Worm (Caenorhabditis elegans) whole organism, L3 larva: ENCODE results near the gene bus-17.

Experiments used
- R02D3.7 ChIP-seq: fragments of 150-350 bp; optimal IDR thresholded peaks from 2 replicates; lab custom pipeline; 2014; ENCODE audit warnings: missing biosample characterization, missing genetic modification characterization
- aly-2 ChIP-seq: fragments of 150-350 bp; optimal IDR thresholded peaks from 2 replicates; lab custom pipeline; 2014; ENCODE audit warnings: missing biosample characterization, missing genetic modification characterization
- ama-1 ChIP-seq: fragments of 150-350 bp; optimal IDR thresholded peaks from 2 replicates; lab custom pipeline; 2018
- ceh-16 ChIP-seq: sonication (generic microtip); optimal IDR thresholded peaks from 2 replicates; lab custom pipeline; 2017; ENCODE audit warnings: missing biosample characterization, missing genetic modification characterization
- ceh-28 ChIP-seq: fragments of 150-350 bp; optimal IDR thresholded peaks from 2 replicates; lab custom pipeline; 2014; ENCODE audit warnings: missing biosample characterization, missing genetic modification reagents, missing genetic modification characterization
- ceh-82 ChIP-seq: fragments of 150-350 bp; optimal IDR thresholded peaks from 2 replicates; lab custom pipeline; 2014; ENCODE audit warnings: missing biosample characterization, missing genetic modification characterization
- ceh-9 ChIP-seq: sonication (generic microtip); optimal IDR thresholded peaks from 2 replicates; lab custom pipeline; 2018; ENCODE audit warnings: missing biosample characterization, missing genetic modification characterization
- daf-12 ChIP-seq: fragments of 150-350 bp; optimal IDR thresholded peaks from 2 replicates; lab custom pipeline; 2014; ENCODE audit warnings: missing biosample characterization, missing genetic modification reagents, missing genetic modification characterization
- egl-27 ChIP-seq: sonication (generic microtip); optimal IDR thresholded peaks from 4 replicates; lab custom pipeline; 2017; ENCODE audit warnings: missing biosample characterization, missing genetic modification reagents, missing genetic modification characterization
- egl-5 ChIP-seq: fragments of 150-350 bp; optimal IDR thresholded peaks from 2 replicates; lab custom pipeline; 2017; ENCODE audit warnings: missing biosample characterization, missing genetic modification reagents, missing genetic modification characterization, inconsistent platforms
- elt-1 ChIP-seq: fragments of 150-350 bp; optimal IDR thresholded peaks from 2 replicates; lab custom pipeline; 2014; ENCODE audit warnings: missing biosample characterization, missing genetic modification characterization
- elt-2 ChIP-seq: sonication (generic microtip); optimal IDR thresholded peaks from 2 replicates; lab custom pipeline; 2016; ENCODE audit warnings: missing genetic modification reagents, mild to moderate bottlenecking, missing genetic modification characterization, missing compliant biosample characterization
- elt-3 ChIP-seq, 3 experiments: fragments of 150-350 bp in 1 of 3; sonication (generic microtip) in 2 of 3; optimal IDR thresholded peaks; 2 replicates in 2 of 3; 4 replicates in 1 of 3; lab custom pipeline; 2014 to 2017; ENCODE audit warnings: missing biosample characterization in 3 of 3, missing genetic modification characterization in 3 of 3
- eor-1 ChIP-seq, 2 experiments: fragments of 150-350 bp; optimal IDR thresholded peaks; 2 replicates each; lab custom pipeline; 2014 to 2018; ENCODE audit warnings: missing biosample characterization in 2 of 2, missing genetic modification characterization in 2 of 2
- fkh-10 ChIP-seq: sonication (generic microtip); optimal IDR thresholded peaks from 2 replicates; lab custom pipeline; 2017; ENCODE audit warnings: missing biosample characterization, missing genetic modification reagents, missing genetic modification characterization
- fkh-2 ChIP-seq: fragments of 150-350 bp; optimal IDR thresholded peaks from 2 replicates; lab custom pipeline; 2014; ENCODE audit warnings: missing biosample characterization, missing genetic modification reagents, missing genetic modification characterization
- fos-1 ChIP-seq: fragments of 150-350 bp; optimal IDR thresholded peaks from 2 replicates; lab custom pipeline; 2014; ENCODE audit warnings: missing biosample characterization, missing genetic modification characterization
- hmg-11 ChIP-seq: sonication (generic microtip); optimal IDR thresholded peaks from 2 replicates; lab custom pipeline; 2016; ENCODE audit warnings: missing genetic modification characterization, missing compliant biosample characterization
- jun-1 ChIP-seq: fragments of 150-350 bp; optimal IDR thresholded peaks from 2 replicates; lab custom pipeline; 2014; ENCODE audit warnings: missing biosample characterization, missing genetic modification reagents, missing genetic modification characterization
- lin-15B ChIP-seq: fragments of 150-350 bp; optimal IDR thresholded peaks from 2 replicates; lab custom pipeline; 2014; ENCODE audit warnings: missing biosample characterization, missing genetic modification characterization
- lin-39 ChIP-seq: fragments of 150-350 bp; optimal IDR thresholded peaks from 2 replicates; lab custom pipeline; 2018; ENCODE audit warnings: missing biosample characterization, missing genetic modification reagents, missing genetic modification characterization
- lsy-12 ChIP-seq: sonication (generic microtip); optimal IDR thresholded peaks from 2 replicates; lab custom pipeline; 2016; ENCODE audit warnings: mild to moderate bottlenecking, missing genetic modification characterization, missing compliant biosample characterization
- mdl-1 ChIP-seq: fragments of 150-350 bp; optimal IDR thresholded peaks from 2 replicates; lab custom pipeline; 2014; ENCODE audit warnings: missing biosample characterization, missing genetic modification characterization
- nfya-1 ChIP-seq: sonication (generic microtip); optimal IDR thresholded peaks from 2 replicates; lab custom pipeline; 2017; ENCODE audit warnings: missing genetic modification characterization, mild to moderate bottlenecking, missing compliant biosample characterization, antibody characterized with exemption, moderate library complexity; ENCODE audit not compliant: insufficient read depth
- nhr-11 ChIP-seq: fragments of 150-350 bp; optimal IDR thresholded peaks from 2 replicates; lab custom pipeline; 2014; ENCODE audit warnings: missing biosample characterization, missing genetic modification characterization
- nhr-12 ChIP-seq: fragments of 150-350 bp; optimal IDR thresholded peaks from 2 replicates; lab custom pipeline; 2014; ENCODE audit warnings: missing biosample characterization, missing genetic modification characterization
- nhr-23 ChIP-seq: fragments of 150-350 bp; optimal IDR thresholded peaks from 2 replicates; lab custom pipeline; 2014; ENCODE audit warnings: missing biosample characterization, missing genetic modification reagents, missing genetic modification characterization
- nhr-237 ChIP-seq: fragments of 150-350 bp; optimal IDR thresholded peaks from 2 replicates; lab custom pipeline; 2014; ENCODE audit warnings: missing biosample characterization, missing genetic modification characterization
- nhr-25 ChIP-seq: sonication (generic microtip); optimal IDR thresholded peaks from 2 replicates; lab custom pipeline; 2017; ENCODE audit warnings: missing biosample characterization, missing genetic modification characterization
- nhr-28 ChIP-seq: fragments of 150-350 bp; optimal IDR thresholded peaks from 2 replicates; lab custom pipeline; 2014; ENCODE audit warnings: missing biosample characterization, missing genetic modification characterization
- nhr-43 ChIP-seq: sonication (generic microtip); optimal IDR thresholded peaks from 2 replicates; lab custom pipeline; 2016; ENCODE audit warnings: mild to moderate bottlenecking, missing genetic modification characterization, missing compliant biosample characterization; ENCODE audit not compliant: poor library complexity, severe bottlenecking
- nhr-67 ChIP-seq: fragments of 150-350 bp; optimal IDR thresholded peaks from 2 replicates; lab custom pipeline; 2014; ENCODE audit warnings: missing biosample characterization, missing genetic modification characterization
- nhr-76 ChIP-seq: fragments of 150-350 bp; sonication (generic microtip); optimal IDR thresholded peaks from 5 replicates; lab custom pipeline; 2014; ENCODE audit warnings: missing biosample characterization, missing genetic modification characterization
- nhr-77 ChIP-seq: fragments of 150-350 bp; optimal IDR thresholded peaks from 2 replicates; lab custom pipeline; 2014; ENCODE audit warnings: missing biosample characterization, missing genetic modification characterization
- pha-4 ChIP-seq: fragments of 150-350 bp; optimal IDR thresholded peaks from 2 replicates; lab custom pipeline; 2014; ENCODE audit warnings: missing biosample characterization, missing genetic modification reagents, missing genetic modification characterization
- pqm-1 ChIP-seq: fragments of 150-350 bp; optimal IDR thresholded peaks from 2 replicates; lab custom pipeline; 2017; ENCODE audit warnings: missing biosample characterization, missing genetic modification characterization, inconsistent platforms
- sea-2 ChIP-seq: fragments of 150-350 bp; sonication (generic microtip); optimal IDR thresholded peaks from 4 replicates; lab custom pipeline; 2014; ENCODE audit warnings: missing biosample characterization, missing genetic modification reagents, missing genetic modification characterization
- skn-1 ChIP-seq: fragments of 150-350 bp; optimal IDR thresholded peaks from 2 replicates; lab custom pipeline; 2014; ENCODE audit warnings: missing biosample characterization, missing genetic modification characterization
- snpc-4 ChIP-seq: fragments of 150-350 bp; optimal IDR thresholded peaks from 2 replicates; lab custom pipeline; 2014; ENCODE audit warnings: missing biosample characterization, missing genetic modification characterization
- tbx-2 ChIP-seq: sonication (generic microtip); optimal IDR thresholded peaks from 2 replicates; lab custom pipeline; 2016; ENCODE audit warnings: mild to moderate bottlenecking, missing genetic modification characterization, missing compliant biosample characterization
- unc-39 ChIP-seq: sonication (generic microtip); optimal IDR thresholded peaks from 4 replicates; lab custom pipeline; 2017; ENCODE audit warnings: missing biosample characterization, missing genetic modification characterization
- unc-62 ChIP-seq: fragments of 150-350 bp; sonication (generic microtip); optimal IDR thresholded peaks from 4 replicates; lab custom pipeline; 2014; ENCODE audit warnings: missing biosample characterization, missing genetic modification reagents, missing genetic modification characterization
- zag-1 ChIP-seq: fragments of 150-350 bp; optimal IDR thresholded peaks from 2 replicates; lab custom pipeline; 2014; ENCODE audit warnings: missing biosample characterization, missing genetic modification characterization
- ztf-11 ChIP-seq: fragments of 150-350 bp; optimal IDR thresholded peaks from 2 replicates; lab custom pipeline; 2014; ENCODE audit warnings: missing biosample characterization, missing genetic modification characterization
- ztf-4 ChIP-seq: fragments of 150-350 bp; optimal IDR thresholded peaks from 2 replicates; lab custom pipeline; 2014; ENCODE audit warnings: missing biosample characterization, missing genetic modification characterization

bus-17 gene

DNA sequence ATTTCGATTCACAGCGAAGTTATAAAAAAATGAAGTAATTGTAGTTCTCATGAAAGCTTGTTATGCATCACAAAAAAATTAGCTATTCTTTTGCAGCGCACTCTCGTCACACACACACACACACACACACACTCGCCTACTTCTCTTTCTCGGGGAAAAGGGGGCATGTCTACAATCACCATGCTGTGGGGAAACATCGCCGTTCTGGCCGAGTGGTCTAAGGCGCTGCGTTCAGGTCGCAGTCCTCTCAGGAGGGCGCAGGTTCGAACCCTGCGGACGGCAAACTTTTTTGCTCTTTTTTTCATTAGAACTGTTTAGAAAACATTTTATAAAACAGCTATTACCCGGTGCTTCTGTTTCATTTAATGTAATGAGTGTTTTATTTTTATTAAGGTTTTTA, 24.3 kb downstream of the bus-17 start:
- TF ChIP-seq egl-27 (no peak), ztf-4 (tag; lab: Kevin White, UChicago) (no peak), sea-2 (GFP tag; lab: Kevin White, UChicago) (no peak), nfya-1 (peak; percentile 45), jun-1 (tag; lab: Kevin White, UChicago) (peak; percentile 40), ceh-16 (no peak), nhr-25 (peak; percentile 15), elt-2 (tag; lab: Kevin White, UChicago) (peak; percentile 48), nhr-28 (no peak), nhr-43 (peak; percentile 46), nhr-23 (tag; lab: Kevin White, UChicago) (peak; percentile 29), nhr-11 (tag; lab: Kevin White, UChicago) (no peak), nhr-76 (tag; lab: Kevin White, UChicago) (no peak), pha-4 (tag; lab: Kevin White, UChicago) (peak; percentile 47), skn-1 (tag; lab: Kevin White, UChicago) (peak; percentile 20), pqm-1 (tag; lab: Kevin White, UChicago) (peak; percentile 50), unc-62 (no peak), lin-15B (tag; lab: Kevin White, UChicago) (peak; percentile 93), tbx-2 (tag; lab: Kevin White, UChicago) (peak; percentile 44), hmg-11 (peak; percentile 94), ceh-82 (tag; lab: Kevin White, UChicago) (peak; percentile 67), unc-39 (no peak), R02D3.7 (tag; lab: Kevin White, UChicago) (peak; percentile 28), ceh-28 (peak; percentile 30), lsy-12 (tag; lab: Kevin White, UChicago) (peak; percentile 20), zag-1 (tag; lab: Kevin White, UChicago) (no peak), lin-39 (tag; lab: Kevin White, UChicago) (peak; percentile 55), ama-1 (lab: Kevin White, UChicago) (no peak), mdl-1 (tag; lab: Kevin White, UChicago) (no peak), eor-1 (tag; optimal IDR thresholded peaks at IDR 0.05; lab: Kevin White, UChicago) (no peak), snpc-4 (tag; lab: Kevin White, UChicago) (peak; percentile 41), fkh-2 (no peak), nhr-237 (tag; lab: Kevin White, UChicago) (no peak), egl-5 (no peak), nhr-67 (tag; lab: Kevin White, UChicago) (no peak), ceh-9 (tag; lab: Kevin White, UChicago) (no peak), daf-12 (no peak), fkh-10 (GFP tag; lab: Kevin White, UChicago) (no peak), nhr-12 (tag; lab: Kevin White, UChicago) (no peak)

DNA sequence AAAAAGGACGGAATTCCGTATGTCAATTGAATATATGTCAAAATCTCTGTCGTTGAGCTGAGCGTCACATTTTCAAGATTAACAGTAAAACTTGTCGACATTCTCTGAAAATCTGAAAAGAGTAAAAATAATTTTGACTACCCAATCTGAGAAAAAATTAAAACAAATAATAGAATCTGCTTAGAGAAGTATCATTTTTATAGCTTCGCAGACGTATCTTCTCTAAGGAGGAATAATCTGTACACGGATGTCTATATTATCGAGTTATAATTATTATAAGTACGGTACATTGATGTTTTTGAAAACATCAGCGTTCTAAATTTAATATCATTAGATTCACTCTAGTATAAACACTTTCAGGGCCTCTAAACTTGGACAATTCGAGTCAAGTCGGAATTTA, 25.6 kb downstream of the bus-17 start, which contains the start of gene srg-64:
Gene srg-64 (minus strand): TSS at position 101 of the 400 bp plus-strand sequence.
- TF ChIP-seq nfya-1: no peak

ce11 chrX:15736419-15736818, 29.7 kb downstream of the bus-17 start:
- peak; percentile 47 for TF ChIP-seq pqm-1 (tag; lab: Kevin White, UChicago)
- TF ChIP-seq lin-15B (tag; lab: Kevin White, UChicago): peak; percentile 59
- no peak for TF ChIP-seq ama-1 (lab: Kevin White, UChicago)
- TF ChIP-seq nhr-67 (tag; lab: Kevin White, UChicago): no peak
- TF ChIP-seq pha-4 (tag; lab: Kevin White, UChicago): peak; percentile 86
- TF ChIP-seq eor-1 (tag; optimal IDR thresholded peaks at IDR 0.05; lab: Kevin White, UChicago): no peak
- peak; percentile 84 for TF ChIP-seq nhr-23 (tag; lab: Kevin White, UChicago)
- peak; percentile 47 for TF ChIP-seq egl-5
- TF ChIP-seq aly-2 (tag; lab: Kevin White, UChicago): no peak
- no peak for TF ChIP-seq mdl-1 (tag; lab: Kevin White, UChicago)
- no peak for TF ChIP-seq elt-1 (tag; lab: Kevin White, UChicago)
- peak; percentile 46 for TF ChIP-seq lin-39 (tag; lab: Kevin White, UChicago)
- TF ChIP-seq nfya-1: no peak
- peak; percentile 85 for TF ChIP-seq snpc-4 (tag; lab: Kevin White, UChicago)
- no peak for TF ChIP-seq sea-2 (GFP tag; lab: Kevin White, UChicago)
- peak; percentile 65 for TF ChIP-seq lsy-12 (tag; lab: Kevin White, UChicago)
- TF ChIP-seq nhr-25: peak; percentile 84
- TF ChIP-seq elt-2 (tag; lab: Kevin White, UChicago): peak; percentile 48
- TF ChIP-seq R02D3.7 (tag; lab: Kevin White, UChicago): peak; percentile 60
- peak; percentile 97 for TF ChIP-seq ceh-28
- peak; percentile 85 for TF ChIP-seq nhr-77 (tag; lab: Kevin White, UChicago)
- peak; percentile 85 for TF ChIP-seq hmg-11
- no peak for TF ChIP-seq fkh-2
- TF ChIP-seq ztf-11: no peak
- TF ChIP-seq elt-3 (tag; optimal IDR thresholded peaks at IDR 0.05; lab: Kevin White, UChicago): no peak
- peak; percentile 91 for TF ChIP-seq jun-1 (tag; lab: Kevin White, UChicago)
- TF ChIP-seq nhr-43: peak; percentile 92
- no peak for TF ChIP-seq unc-39
- TF ChIP-seq fos-1 (tag; lab: Kevin White, UChicago): no peak
- TF ChIP-seq unc-62: no peak
- TF ChIP-seq daf-12: no peak
- no peak for TF ChIP-seq nhr-12 (tag; lab: Kevin White, UChicago)
- TF ChIP-seq nhr-76 (tag; lab: Kevin White, UChicago): no peak
- TF ChIP-seq fkh-10 (GFP tag; lab: Kevin White, UChicago): no peak
- TF ChIP-seq skn-1 (tag; lab: Kevin White, UChicago): peak; percentile 70
- no peak for TF ChIP-seq nhr-28
- no peak for TF ChIP-seq ztf-4 (tag; lab: Kevin White, UChicago)
- no peak for TF ChIP-seq zag-1 (tag; lab: Kevin White, UChicago)
- peak; percentile 72 for TF ChIP-seq ceh-82 (tag; lab: Kevin White, UChicago)
